Worm (Caenorhabditis elegans) whole organism, young adult: ENCODE data around the gene ZC412.5.
"Not testable (repeated sequence)": the region's sequence is repeated elsewhere in the genome, so short reads cannot be mapped to it uniquely, and the experiment has no call there.

Experiments used
- B0336.3 ChIP-seq: fragments of 200-800 bp; sonication (Bioruptor generic); IDR thresholded peaks from 2 replicates; pipeline ENCODE4 v1.3.6; 2022; ENCODE audit warnings: missing genetic modification characterization, missing compliant biosample characterization
- C06A6.2 ChIP-seq: fragments of 200-800 bp; sonication (Bioruptor generic); conservative IDR thresholded peaks from 2 replicates; pipeline ENCODE4 v1.3.6; 2022; ENCODE audit warnings: missing genetic modification characterization, missing compliant biosample characterization
- C17E4.6 ChIP-seq: fragments of 200-800 bp; sonication (Bioruptor generic); IDR thresholded peaks from 2 replicates; pipeline ENCODE4 v1.3.6; 2022; ENCODE audit warnings: missing genetic modification reagents, missing genetic modification characterization, missing compliant biosample characterization
- D2030.7 ChIP-seq: fragments of 200-800 bp; sonication (Bioruptor generic); IDR thresholded peaks from 2 replicates; pipeline ENCODE4 v1.3.6; 2022; ENCODE audit warnings: missing genetic modification reagents, missing genetic modification characterization, missing compliant biosample characterization
- F22D6.2 ChIP-seq: sonication (generic microtip); optimal IDR thresholded peaks from 2 replicates; lab custom pipeline; 2016; ENCODE audit warnings: mild to moderate bottlenecking, missing genetic modification characterization, missing compliant biosample characterization
- F33H1.4 ChIP-seq: fragments of 200-800 bp; sonication (Bioruptor generic); IDR thresholded peaks from 2 replicates; pipeline ENCODE4 v1.3.6; 2022; ENCODE audit warnings: missing genetic modification reagents, missing genetic modification characterization, missing compliant biosample characterization
- K12H6.12 ChIP-seq: fragments of 200-800 bp; sonication (Bioruptor generic); optimal IDR thresholded peaks from 2 replicates; lab custom pipeline; 2018; ENCODE audit warnings: mild to moderate bottlenecking, missing genetic modification characterization, missing compliant biosample characterization
- T26A5.8 ChIP-seq: sonication (generic microtip); optimal IDR thresholded peaks from 2 replicates; lab custom pipeline; 2016; ENCODE audit warnings: missing genetic modification characterization, missing compliant biosample characterization
- Y67H2A.10 ChIP-seq: fragments of 200-800 bp; sonication (Bioruptor generic); conservative IDR thresholded peaks from 2 replicates; pipeline ENCODE4 v1.3.6; 2022; ENCODE audit warnings: missing genetic modification reagents, missing genetic modification characterization, missing compliant biosample characterization
- attf-5 ChIP-seq: fragments of 200-800 bp; sonication (Bioruptor generic); optimal IDR thresholded peaks from 2 replicates; lab custom pipeline; 2018; ENCODE audit warnings: mild to moderate bottlenecking, missing genetic modification characterization, missing compliant biosample characterization
- bed-1 ChIP-seq: fragments of 200-800 bp; sonication (Bioruptor generic); IDR thresholded peaks from 2 replicates; pipeline ENCODE4 v1.3.6; 2022; ENCODE audit warnings: missing genetic modification reagents, missing genetic modification characterization, missing compliant biosample characterization
- bed-2 ChIP-seq: fragments of 200-800 bp; sonication (Bioruptor generic); IDR thresholded peaks from 2 replicates; pipeline ENCODE4 v1.3.6; 2022; ENCODE audit warnings: missing genetic modification reagents, missing genetic modification characterization, missing compliant biosample characterization
- ccch-3 ChIP-seq: fragments of 200-800 bp; sonication (Bioruptor generic); optimal IDR thresholded peaks from 2 replicates; lab custom pipeline; 2018; ENCODE audit warnings: mild to moderate bottlenecking, missing genetic modification characterization, missing compliant biosample characterization
- cebp-2 ChIP-seq: fragments of 200-800 bp; sonication (Bioruptor generic); IDR thresholded peaks from 2 replicates; pipeline ENCODE4 v1.3.6; 2022; ENCODE audit warnings: missing genetic modification characterization, missing compliant biosample characterization
- ceh-27 ChIP-seq: fragments of 200-800 bp; sonication (Bioruptor generic); optimal IDR thresholded peaks from 2 replicates; lab custom pipeline; 2018; ENCODE audit warnings: mild to moderate bottlenecking, missing genetic modification characterization, moderate library complexity, missing compliant biosample characterization
- ceh-58 ChIP-seq: fragments of 200-800 bp; sonication (Bioruptor generic); IDR thresholded peaks from 2 replicates; pipeline ENCODE4 v1.3.6; 2022; ENCODE audit warnings: missing genetic modification characterization, missing compliant biosample characterization
- ceh-91 ChIP-seq: fragments of 200-800 bp; sonication (Bioruptor generic); IDR thresholded peaks from 2 replicates; pipeline ENCODE4 v1.3.6; 2022; ENCODE audit warnings: missing genetic modification reagents, missing genetic modification characterization, missing compliant biosample characterization
- dpl-1 ChIP-seq: fragments of 150-350 bp; optimal IDR thresholded peaks from 2 replicates; lab custom pipeline; 2014; ENCODE audit warnings: missing biosample characterization, missing genetic modification reagents, missing genetic modification characterization
- egl-44 ChIP-seq: fragments of 200-800 bp; sonication (Bioruptor generic); IDR thresholded peaks from 2 replicates; pipeline ENCODE4 v1.3.6; 2022; ENCODE audit warnings: missing genetic modification reagents, missing genetic modification characterization, missing compliant biosample characterization
- hlh-12 ChIP-seq: sonication (generic microtip); optimal IDR thresholded peaks from 2 replicates; lab custom pipeline; 2016; ENCODE audit warnings: missing genetic modification characterization, missing compliant biosample characterization
- hlh-26 ChIP-seq: fragments of 200-800 bp; sonication (Bioruptor generic); conservative IDR thresholded peaks from 2 replicates; pipeline ENCODE4 v1.3.6; 2022; ENCODE audit warnings: missing genetic modification reagents, missing genetic modification characterization, missing compliant biosample characterization
- hrde-1 ChIP-seq: sonication (generic microtip); optimal IDR thresholded peaks from 2 replicates; lab custom pipeline; 2016; ENCODE audit warnings: missing genetic modification characterization, mild to moderate bottlenecking, missing compliant biosample characterization, moderate library complexity, missing genotype, missing genetic modification reagents, borderline replicate concordance
- hsf-1 ChIP-seq: fragments of 200-800 bp; sonication (Bioruptor generic); IDR thresholded peaks from 2 replicates; pipeline ENCODE4 v1.3.6; 2022; ENCODE audit warnings: missing genetic modification reagents, missing genetic modification characterization, missing compliant biosample characterization
- let-607 ChIP-seq, 2 experiments: fragments of 200-800 bp in 1 of 2; sonication (Bioruptor generic) in 1 of 2; sonication (generic microtip) in 1 of 2; optimal IDR thresholded peaks; 2 replicates each; lab custom pipeline; 2016 to 2018; ENCODE audit warnings: mild to moderate bottlenecking in 2 of 2, missing compliant biosample characterization in 2 of 2, missing genetic modification characterization in 2 of 2, moderate library complexity in 2 of 2, missing genotype in 1 of 2
- lin-40 ChIP-seq: sonication (generic microtip); optimal IDR thresholded peaks from 2 replicates; lab custom pipeline; 2016; ENCODE audit warnings: missing genetic modification characterization, mild to moderate bottlenecking, missing compliant biosample characterization, missing genotype, missing genetic modification reagents
- lsl-1 ChIP-seq: fragments of 200-800 bp; sonication (Bioruptor generic); optimal IDR thresholded peaks from 2 replicates; lab custom pipeline; 2018; ENCODE audit warnings: mild to moderate bottlenecking, missing genetic modification characterization, moderate library complexity, missing compliant biosample characterization
- mel-28 ChIP-seq: sonication (generic microtip); optimal IDR thresholded peaks from 2 replicates; lab custom pipeline; 2016; ENCODE audit warnings: borderline replicate concordance, mild to moderate bottlenecking, missing genetic modification characterization, missing compliant biosample characterization
- mxl-1 ChIP-seq: sonication (generic microtip); optimal IDR thresholded peaks from 2 replicates; lab custom pipeline; 2016; ENCODE audit warnings: missing genetic modification characterization, missing compliant biosample characterization
- nfyb-1 ChIP-seq: fragments of 200-800 bp; sonication (Bioruptor generic); IDR thresholded peaks from 2 replicates; pipeline ENCODE4 v1.3.6; 2022; ENCODE audit warnings: missing genetic modification reagents, missing genetic modification characterization, missing compliant biosample characterization
- nhr-120 ChIP-seq: fragments of 200-800 bp; sonication (Bioruptor generic); IDR thresholded peaks from 2 replicates; pipeline ENCODE4 v1.3.6; 2022; ENCODE audit warnings: missing genetic modification characterization, missing compliant biosample characterization
- pha-4 ChIP-seq: fragments of 150-350 bp; sonication (generic microtip); optimal IDR thresholded peaks from 2 replicates; lab custom pipeline; 2014; ENCODE audit warnings: missing biosample characterization, missing genetic modification reagents, missing genetic modification characterization
- rcor-1 ChIP-seq: fragments of 200-800 bp; sonication (Bioruptor generic); IDR thresholded peaks from 2 replicates; pipeline ENCODE4 v1.3.6; 2022; ENCODE audit warnings: missing genetic modification reagents, missing genetic modification characterization, missing compliant biosample characterization
- snpc-3.4 ChIP-seq: sonication (generic microtip); optimal IDR thresholded peaks from 2 replicates; lab custom pipeline; 2017; ENCODE audit warnings: missing genetic modification characterization, mild to moderate bottlenecking, missing compliant biosample characterization, antibody characterized with exemption, moderate library complexity, missing genotype, missing genetic modification reagents
- somi-1 ChIP-seq: fragments of 200-800 bp; sonication (Bioruptor generic); optimal IDR thresholded peaks from 2 replicates; lab custom pipeline; 2018; ENCODE audit warnings: mild to moderate bottlenecking, missing genetic modification characterization, missing compliant biosample characterization
- tbx-9 ChIP-seq: sonication (generic microtip); optimal IDR thresholded peaks from 2 replicates; lab custom pipeline; 2016; ENCODE audit warnings: borderline replicate concordance, missing genetic modification characterization, inconsistent platforms, missing compliant biosample characterization
- tlf-1 ChIP-seq: fragments of 200-800 bp; sonication (Bioruptor generic); optimal IDR thresholded peaks from 2 replicates; lab custom pipeline; 2018; ENCODE audit warnings: mild to moderate bottlenecking, missing genetic modification characterization, missing compliant biosample characterization
- zfh-2 ChIP-seq: fragments of 200-800 bp; sonication (Bioruptor generic); conservative IDR thresholded peaks from 2 replicates; pipeline ENCODE4 v1.3.6; 2022; ENCODE audit warnings: missing genetic modification reagents, missing genetic modification characterization, missing compliant biosample characterization
- zim-3 ChIP-seq: sonication (generic microtip); optimal IDR thresholded peaks from 2 replicates; lab custom pipeline; 2017; ENCODE audit warnings: mild to moderate bottlenecking, missing genetic modification characterization, moderate library complexity, missing compliant biosample characterization
- ztf-22 ChIP-seq: fragments of 200-800 bp; sonication (Bioruptor generic); optimal IDR thresholded peaks from 2 replicates; lab custom pipeline; 2018; ENCODE audit warnings: mild to moderate bottlenecking, missing genetic modification characterization, moderate library complexity, missing compliant biosample characterization
- ztf-3 ChIP-seq: fragments of 200-800 bp; sonication (Bioruptor generic); optimal IDR thresholded peaks from 2 replicates; lab custom pipeline; 2018; ENCODE audit warnings: mild to moderate bottlenecking, missing genetic modification characterization, missing compliant biosample characterization

The ZC412.5 gene

DNA sequence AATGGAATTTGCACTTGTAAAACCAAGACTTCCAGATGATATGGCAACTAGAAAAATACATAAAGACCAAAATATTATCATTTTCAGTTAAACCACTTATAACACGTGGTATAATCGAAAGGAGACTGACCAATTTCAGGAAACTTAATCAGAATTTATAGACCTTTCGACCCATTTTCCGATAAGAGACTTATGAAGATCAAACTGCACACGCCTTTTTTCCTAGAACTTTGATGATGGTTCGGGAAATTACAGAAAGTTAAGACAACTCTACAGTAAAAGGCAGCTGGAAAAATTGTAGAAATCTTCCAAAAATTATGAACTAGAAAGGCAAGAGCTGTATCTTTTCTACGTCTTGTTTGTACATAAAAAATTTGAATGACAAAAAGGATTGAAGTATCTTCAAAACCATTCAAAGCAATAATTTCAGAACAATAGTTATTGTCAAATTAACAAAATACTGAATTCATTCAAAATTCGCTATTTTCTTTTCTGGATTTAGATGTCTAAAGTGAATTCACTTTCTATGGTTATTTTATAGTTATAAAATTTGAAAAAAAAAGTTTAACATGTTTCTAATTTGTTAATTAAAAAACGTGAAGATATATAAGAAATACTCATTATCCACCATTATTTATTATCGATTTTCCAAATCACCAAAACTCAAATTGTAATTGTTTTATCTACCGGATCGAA is 18.2 kb upstream of the ZC412.5 start, which contains the start of the genes mpst-2 and H12D21.5:
TSS of gene mpst-2 (minus strand) at position 101 of the 696 bp plus-strand sequence.
TSS of gene H12D21.5 (plus strand) at position 646 of the 696 bp plus-strand sequence.
- TF ChIP-seq zim-3 (tag; lab: Kevin White, UChicago) (no peak), tbx-9 (tag; lab: Kevin White, UChicago) (no peak), snpc-3.4 (tag; lab: Kevin White, UChicago) (no peak), hrde-1 (tag; lab: Kevin White, UChicago) (no peak), mxl-1 (tag; lab: Kevin White, UChicago) (no peak), somi-1 (GFP tag; lab: Kevin White, UChicago) (no peak), mel-28 (no peak), F33H1.4 (GFP tag; lab: Robert Waterston, UW) (no peak), bed-2 (GFP tag; lab: Robert Waterston, UW) (no peak), ceh-91 (GFP tag; lab: Robert Waterston, UW) (no peak), ceh-58 (GFP tag; lab: Robert Waterston, UW) (no peak), egl-44 (GFP tag; lab: Robert Waterston, UW) (no peak), bed-1 (GFP tag; lab: Robert Waterston, UW) (no peak), cebp-2 (GFP tag; lab: Robert Waterston, UW) (no peak), K12H6.12 (tag; lab: Kevin White, UChicago) (no peak), hlh-26 (GFP tag; lab: Robert Waterston, UW) (no peak), attf-5 (GFP tag; lab: Kevin White, UChicago) (no peak)

DNA sequence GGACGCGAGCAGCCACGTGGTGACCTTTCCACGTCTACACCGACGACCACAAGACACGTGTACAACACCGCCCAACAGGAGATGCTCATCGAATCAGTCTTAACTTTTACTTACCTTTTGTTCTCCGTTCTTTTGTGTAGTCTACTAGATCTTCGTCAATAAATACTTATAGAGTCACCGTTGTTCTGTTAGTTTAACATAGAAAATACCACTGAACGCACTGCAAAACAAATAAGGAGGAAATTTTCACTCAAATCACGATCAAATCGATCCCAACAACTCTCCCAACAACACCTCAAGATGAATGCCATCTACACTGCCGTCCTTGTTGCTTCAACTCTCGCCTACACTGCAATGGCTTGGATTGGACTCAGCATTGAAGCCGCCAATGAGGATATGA is 15.5 kb upstream of the ZC412.5 start, which contains the start of gene nspa-2:
TSS of gene nspa-2 (plus strand) at position 301 of the 400 bp plus-strand sequence.
- TF ChIP-seq nhr-120 (GFP tag; lab: Robert Waterston, UW); pha-4 (tag; lab: Kevin White, UChicago); bed-1 (GFP tag; lab: Robert Waterston, UW): not testable (repeated sequence)

DNA sequence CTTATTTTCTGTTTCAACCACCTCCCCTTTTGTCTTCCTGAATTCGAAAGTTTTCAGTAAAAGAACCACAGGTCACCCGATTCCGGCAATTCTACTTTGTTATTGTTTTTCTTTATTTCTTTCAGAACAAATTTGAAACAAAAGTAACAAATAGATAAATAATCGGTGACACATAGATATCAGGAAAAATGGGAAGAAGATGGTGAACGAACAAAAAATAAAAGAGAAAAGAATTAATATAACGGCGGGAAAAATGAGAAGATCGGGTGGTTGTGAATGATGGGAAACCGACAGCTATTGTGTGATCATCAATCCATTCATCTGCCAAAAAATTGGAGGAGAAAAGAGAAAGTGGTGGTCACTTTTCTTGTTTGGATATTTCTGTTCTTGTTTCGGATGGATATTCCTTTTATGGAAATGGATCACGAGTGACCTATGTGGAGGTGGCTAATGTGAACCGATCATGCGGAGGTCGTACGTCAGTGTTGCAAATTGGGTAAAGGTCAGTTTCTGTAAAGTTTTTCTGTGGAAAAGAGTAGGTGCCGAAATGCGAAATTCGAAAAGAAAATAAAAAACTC is 2.1 kb upstream of the ZC412.5 start:
- TF ChIP-seq F22D6.2 (no peak), B0336.3 (no peak), lin-40 (tag; lab: Kevin White, UChicago) (no peak), F33H1.4 (GFP tag; lab: Robert Waterston, UW) (no peak), dpl-1 (no peak), ccch-3 (no peak), ceh-27 (GFP tag; lab: Kevin White, UChicago) (no peak)
- TF ChIP-seq, all 124 proteins: peak for 0

DNA sequence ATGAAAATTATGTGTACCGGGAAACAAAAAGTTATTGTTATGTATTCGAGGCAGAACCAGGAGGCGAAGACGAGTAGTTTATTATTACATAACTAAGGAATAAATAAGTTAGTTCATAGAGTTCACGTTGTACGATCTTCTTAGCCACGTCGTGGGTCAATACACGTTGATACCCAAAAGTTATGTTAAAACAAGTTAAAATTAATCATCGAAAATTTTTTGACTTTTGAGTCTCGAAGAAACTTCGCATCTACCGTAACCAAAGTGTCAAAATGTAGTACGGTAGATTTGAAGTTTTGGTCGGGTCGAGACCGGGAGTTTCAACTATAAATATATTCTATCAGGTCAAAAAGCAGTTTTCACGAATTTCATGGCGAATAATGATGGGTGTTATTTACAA is 1.5 kb upstream of the ZC412.5 start, which contains the start of gene ZC412.10:
TSS of gene ZC412.10 (minus strand) at position 101 of the 400 bp plus-strand sequence.
- TF ChIP-seq ztf-3 (GFP tag; lab: Kevin White, UChicago); hsf-1; tlf-1 (GFP tag; lab: Kevin White, UChicago): not testable (repeated sequence)

DNA sequence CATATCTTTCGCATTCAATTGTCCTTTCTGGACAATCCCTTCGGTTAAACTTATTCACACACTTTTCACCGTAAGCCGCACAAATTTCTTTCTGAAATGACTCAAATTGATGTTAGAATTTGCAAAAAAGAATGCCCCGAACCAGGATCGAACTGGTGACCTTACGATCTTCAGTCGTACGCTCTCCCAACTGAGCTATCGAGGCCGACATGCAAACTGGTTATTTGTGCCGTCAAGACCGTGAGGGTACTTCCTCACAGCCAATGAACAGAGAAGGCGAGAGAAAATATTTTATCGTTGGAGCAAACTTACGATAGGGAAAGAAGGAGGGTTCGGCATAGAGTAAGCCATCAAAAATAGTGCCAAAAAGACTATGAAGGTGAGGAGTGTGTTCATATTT is 986 bp upstream of the ZC412.5 start:
- TF ChIP-seq C17E4.6 (GFP tag; lab: Robert Waterston, UW) = no peak
- peak in 1 of 2 experiments; percentile 6 for TF ChIP-seq let-607 (tag; optimal IDR thresholded peaks at IDR 0.05; lab: Kevin White, UChicago)
- no peak for TF ChIP-seq Y67H2A.10 (GFP tag; lab: Robert Waterston, UW)
- TF ChIP-seq hlh-12 (tag; lab: Kevin White, UChicago) = no peak
- peak; percentile 76 for TF ChIP-seq nfyb-1 (GFP tag; lab: Robert Waterston, UW)
- TF ChIP-seq D2030.7 = peak; percentile 40
- TF ChIP-seq lsl-1 (GFP tag; lab: Kevin White, UChicago) = peak; percentile 33
- TF ChIP-seq zfh-2 (GFP tag; lab: Robert Waterston, UW) = no peak
- no peak for TF ChIP-seq T26A5.8 (tag; lab: Kevin White, UChicago)
- no peak for TF ChIP-seq C06A6.2 (GFP tag; lab: Robert Waterston, UW)
- TF ChIP-seq ztf-22 (GFP tag; lab: Kevin White, UChicago) = no peak
- peak; percentile 81 for TF ChIP-seq rcor-1 (GFP tag; lab: Robert Waterston, UW)
- 0 out of 2 replicates have a peak, but pooled peaks have one; percentile 56 for TF ChIP-seq cebp-2 (GFP tag; lab: Robert Waterston, UW)
- TF ChIP-seq ceh-27 (GFP tag; lab: Kevin White, UChicago) = peak; percentile 23
- no peak for TF ChIP-seq K12H6.12 (tag; lab: Kevin White, UChicago)
